Fruit fly (Drosophila melanogaster) whole organism, embryonic: ENCODE data around the gene Kmn2.

Experiments
- Adf1 ChIP-seq: fragments of 200-800 bp; sonication (Bioruptor generic); IDR thresholded peaks from 2 replicates; pipeline ENCODE4 v1.3.6; 2022; ENCODE audit warnings: missing biosample characterization, missing genetic modification characterization
- B-H1 ChIP-seq: fragments of 200-800 bp; sonication (Bioruptor generic); IDR thresholded peaks from 3 replicates; pipeline ENCODE4 v1.3.6; 2022; ENCODE audit warnings: missing biosample characterization, missing genetic modification characterization
- CG1024 ChIP-seq: fragments of 200-800 bp; sonication (Bioruptor generic); IDR thresholded peaks from 2 replicates; pipeline ENCODE4 v1.3.6; 2022; ENCODE audit warnings: missing biosample characterization, missing genetic modification characterization
- CG10274 ChIP-seq: fragments of 200-800 bp; sonication (Bioruptor generic); optimal IDR thresholded peaks from 3 replicates; lab custom pipeline; 2017; ENCODE audit warnings: missing biosample characterization, mild to moderate bottlenecking, missing genetic modification characterization
- CG10979 ChIP-seq: fragments of 200-800 bp; sonication (Bioruptor generic); optimal IDR thresholded peaks from 2 replicates; lab custom pipeline; 2018; ENCODE audit warnings: missing biosample characterization, mild to moderate bottlenecking, missing genetic modification characterization, moderate library complexity
- CG11504 ChIP-seq: fragments of 200-800 bp; sonication (Bioruptor generic); optimal IDR thresholded peaks from 3 replicates; lab custom pipeline; 2019; ENCODE audit warnings: missing biosample characterization, mild to moderate bottlenecking, missing genetic modification characterization, moderate library complexity
- CG11695 ChIP-seq: fragments of 200-800 bp; sonication (Bioruptor generic); IDR thresholded peaks from 3 replicates; pipeline ENCODE4 v1.3.6; 2022; ENCODE audit warnings: missing biosample characterization, missing genetic modification characterization
- CG12104 ChIP-seq: fragments of 200-800 bp; sonication (Bioruptor generic); optimal IDR thresholded peaks from 3 replicates; lab custom pipeline; 2016; ENCODE audit warnings: missing biosample characterization, missing genetic modification characterization
- CG12299 ChIP-seq: fragments of 200-800 bp; sonication (Bioruptor generic); optimal IDR thresholded peaks from 2 replicates; lab custom pipeline; 2018; ENCODE audit warnings: missing biosample characterization, mild to moderate bottlenecking, missing genetic modification characterization
- CG13894 ChIP-seq: fragments of 200-800 bp; sonication (Bioruptor generic); optimal IDR thresholded peaks from 3 replicates; lab custom pipeline; 2018; ENCODE audit warnings: missing biosample characterization, mild to moderate bottlenecking, missing genetic modification characterization, moderate library complexity
- CG17829 ChIP-seq: fragments of 200-800 bp; optimal IDR thresholded peaks from 2 replicates; lab custom pipeline; 2019; ENCODE audit warnings: missing biosample characterization, mild to moderate bottlenecking, missing genetic modification characterization, moderate library complexity
- CG18599 ChIP-seq: fragments of 200-800 bp; sonication (Bioruptor generic); optimal IDR thresholded peaks from 3 replicates; lab custom pipeline; 2017; ENCODE audit warnings: missing biosample characterization, missing genetic modification characterization, mild to moderate bottlenecking, moderate library complexity, missing genetic modification reagents
- CG2116 ChIP-seq: fragments of 200-800 bp; sonication (Bioruptor generic); optimal IDR thresholded peaks from 3 replicates; lab custom pipeline; 2018; ENCODE audit warnings: missing biosample characterization, mild to moderate bottlenecking, missing genetic modification characterization
- CG2199 ChIP-seq: fragments of 200-800 bp; sonication (Bioruptor generic); IDR thresholded peaks from 3 replicates; pipeline ENCODE4 v1.3.6; 2022; ENCODE audit warnings: missing biosample characterization, missing genetic modification characterization
- CG2678 ChIP-seq: fragments of 200-800 bp; sonication (Bioruptor generic); optimal IDR thresholded peaks from 3 replicates; lab custom pipeline; 2019; ENCODE audit warnings: missing biosample characterization, mild to moderate bottlenecking, missing genetic modification characterization, moderate library complexity
- CG31441 ChIP-seq: fragments of 200-800 bp; sonication (Bioruptor generic); IDR thresholded peaks from 2 replicates; pipeline ENCODE4 v1.3.6; 2022; ENCODE audit warnings: missing biosample characterization, missing genetic modification characterization
- CG3726 ChIP-seq: fragments of 200-800 bp; sonication (Bioruptor generic); IDR thresholded peaks from 3 replicates; pipeline ENCODE4, ENCODE4 v1.3.6; 2022; ENCODE audit warnings: missing biosample characterization, missing genetic modification characterization
- CG4360 ChIP-seq: fragments of 200-800 bp; sonication (Bioruptor generic); IDR thresholded peaks from 2 replicates; pipeline ENCODE4 v1.3.6; 2022; ENCODE audit warnings: missing biosample characterization, missing genetic modification characterization
- CG4424 ChIP-seq: fragments of 200-800 bp; sonication (Bioruptor generic); optimal IDR thresholded peaks from 3 replicates; lab custom pipeline; 2016; ENCODE audit warnings: missing biosample characterization, missing genetic modification characterization
- CG4730 ChIP-seq: fragments of 200-800 bp; sonication (Bioruptor generic); IDR thresholded peaks from 2 replicates; pipeline ENCODE4 v1.3.6; 2022; ENCODE audit warnings: missing biosample characterization, missing genetic modification characterization
- CG5245 ChIP-seq: fragments of 200-800 bp; sonication (Bioruptor generic); optimal IDR thresholded peaks from 3 replicates; lab custom pipeline; 2016; ENCODE audit warnings: missing biosample characterization, missing genetic modification characterization
- CG8281 ChIP-seq: fragments of 200-800 bp; sonication (Bioruptor generic); optimal IDR thresholded peaks from 2 replicates; lab custom pipeline; 2018; ENCODE audit warnings: missing biosample characterization, mild to moderate bottlenecking, missing genetic modification characterization, moderate library complexity
- CG8765 ChIP-seq: fragments of 200-800 bp; sonication (Bioruptor generic); IDR thresholded peaks from 2 replicates; pipeline ENCODE4 v1.3.6; 2022; ENCODE audit warnings: missing biosample characterization, missing genetic modification characterization
- CG8944 ChIP-seq: fragments of 200-800 bp; sonication (Bioruptor generic); optimal IDR thresholded peaks from 3 replicates; lab custom pipeline; 2016; ENCODE audit warnings: missing biosample characterization, missing genetic modification characterization
- CG9609 ChIP-seq: fragments of 200-800 bp; sonication (Bioruptor generic); optimal IDR thresholded peaks from 3 replicates; lab custom pipeline; 2016; ENCODE audit warnings: missing biosample characterization, missing genetic modification characterization
- CTCF ChIP-seq: fragments of 200-800 bp; sonication (Bioruptor generic); optimal IDR thresholded peaks from 2 replicates; lab custom pipeline; 2017; ENCODE audit warnings: missing biosample characterization, mild to moderate bottlenecking, missing genetic modification characterization, moderate library complexity
- Dip2 ChIP-seq: fragments of 200-800 bp; sonication (Bioruptor generic); IDR thresholded peaks from 2 replicates; pipeline ENCODE4 v1.3.6; 2022; ENCODE audit warnings: missing biosample characterization, missing genetic modification characterization
- GATAe ChIP-seq: fragments of 200-800 bp; sonication (Bioruptor generic); conservative IDR thresholded peaks from 2 replicates; pipeline ENCODE4 v1.3.6; 2022; ENCODE audit warnings: missing biosample characterization, missing genetic modification characterization
- H15 ChIP-seq: fragments of 200-800 bp; sonication (Bioruptor generic); IDR thresholded peaks from 3 replicates; pipeline ENCODE4 v1.3.6; 2022; ENCODE audit warnings: missing biosample characterization, missing genetic modification characterization
- Hr39 ChIP-seq: fragments of >200 bp; optimal IDR thresholded peaks from 2 replicates; lab custom pipeline; 2017
- Hsf ChIP-seq: fragments of 200-800 bp; sonication (Bioruptor generic); optimal IDR thresholded peaks from 3 replicates; lab custom pipeline; 2016; ENCODE audit warnings: missing biosample characterization, missing genetic modification characterization
- Med ChIP-seq: fragments of 200-800 bp; sonication (Bioruptor generic); peaks from one replicate; lab custom pipeline; 2016; ENCODE audit warnings: missing biosample characterization, missing genetic modification characterization, mild to moderate bottlenecking, inconsistent platforms, moderate library complexity
- NC2β ChIP-seq: fragments of 200-800 bp; sonication (Bioruptor generic); optimal IDR thresholded peaks from 2 replicates; lab custom pipeline; 2016; ENCODE audit warnings: missing biosample characterization, missing genetic modification characterization
- Neu2 ChIP-seq: fragments of 200-800 bp; sonication (Bioruptor generic); optimal IDR thresholded peaks from 3 replicates; lab custom pipeline; 2016; ENCODE audit warnings: missing biosample characterization, missing genetic modification characterization, borderline replicate concordance
- Oaz ChIP-seq: fragments of 200-800 bp; sonication (Bioruptor generic); IDR thresholded peaks from 2 replicates; pipeline ENCODE4 v1.3.6; 2022; ENCODE audit warnings: missing biosample characterization, missing genetic modification characterization
- Ptx1 ChIP-seq: fragments of 200-800 bp; sonication (Bioruptor generic); IDR thresholded peaks from 2 replicates; pipeline ENCODE4 v1.3.6; 2022; ENCODE audit warnings: missing biosample characterization, missing genetic modification characterization
- Taf1 ChIP-seq: fragments of 200-800 bp; sonication (Bioruptor generic); IDR thresholded peaks from 2 replicates; pipeline ENCODE4 v1.3.6; 2022; ENCODE audit warnings: missing biosample characterization, missing genetic modification characterization
- Usf ChIP-seq: fragments of 200-800 bp; sonication (Bioruptor generic); optimal IDR thresholded peaks from 2 replicates; lab custom pipeline; 2017; ENCODE audit warnings: missing genotype, missing biosample characterization, missing genetic modification characterization
- abd-A ChIP-seq: fragments of 200-800 bp; sonication (Bioruptor generic); optimal IDR thresholded peaks from 3 replicates; lab custom pipeline; 2019; ENCODE audit warnings: missing biosample characterization, mild to moderate bottlenecking, missing genetic modification characterization, moderate library complexity
- ato ChIP-seq: fragments of 200-800 bp; sonication (Bioruptor generic); IDR thresholded peaks from 2 replicates; pipeline ENCODE4 v1.3.6; 2022; ENCODE audit warnings: missing biosample characterization, missing genetic modification characterization; ENCODE audit not compliant: partially characterized antibody
- cas ChIP-seq: fragments of 200-800 bp; sonication (Bioruptor generic); IDR thresholded peaks from 2 replicates; pipeline ENCODE4 v1.3.6; 2022; ENCODE audit warnings: missing biosample characterization, missing genetic modification characterization
- caup ChIP-seq: fragments of 200-800 bp; sonication (Bioruptor generic); optimal IDR thresholded peaks from 3 replicates; lab custom pipeline; 2017; ENCODE audit warnings: missing biosample characterization, mild to moderate bottlenecking, missing genetic modification characterization, moderate library complexity; ENCODE audit not compliant: severe bottlenecking
- chinmo ChIP-seq: fragments of 200-800 bp; sonication (Bioruptor generic); IDR thresholded peaks from 4 replicates; pipeline ENCODE4 v1.3.6; 2022; ENCODE audit warnings: missing biosample characterization, missing genetic modification characterization; ENCODE audit not compliant: partially characterized antibody
- crc ChIP-seq: fragments of 200-800 bp; sonication (Bioruptor generic); optimal IDR thresholded peaks from 2 replicates; lab custom pipeline; 2016; ENCODE audit warnings: missing biosample characterization, missing genetic modification characterization
- h ChIP-seq: fragments of >200 bp; optimal IDR thresholded peaks from 2 replicates; lab custom pipeline; 2017
- ken ChIP-seq: fragments of 200-800 bp; sonication (Bioruptor generic); IDR thresholded peaks from 3 replicates; pipeline ENCODE4 v1.3.6; 2022; ENCODE audit warnings: missing biosample characterization, missing genetic modification characterization
- mld ChIP-seq: fragments of 200-800 bp; sonication (Bioruptor generic); IDR thresholded peaks from 3 replicates; pipeline ENCODE4 v1.3.6; 2022; ENCODE audit warnings: missing biosample characterization, missing genetic modification characterization; ENCODE audit not compliant: partially characterized antibody
- p53 ChIP-seq: fragments of 200-800 bp; sonication (Bioruptor generic); optimal IDR thresholded peaks from 2 replicates; lab custom pipeline; 2016; ENCODE audit warnings: missing biosample characterization, missing genetic modification characterization
- ranshi ChIP-seq: fragments of 200-800 bp; sonication (Bioruptor generic); IDR thresholded peaks from 2 replicates; pipeline ENCODE4 v1.3.6; 2022; ENCODE audit warnings: missing biosample characterization, missing genetic modification characterization
- sd ChIP-seq: fragments of 200-800 bp; sonication (Bioruptor generic); optimal IDR thresholded peaks from 3 replicates; lab custom pipeline; 2018; ENCODE audit warnings: missing biosample characterization, mild to moderate bottlenecking, missing genetic modification characterization, moderate library complexity
- seq ChIP-seq: fragments of 200-800 bp; sonication (Bioruptor generic); IDR thresholded peaks from 2 replicates; pipeline ENCODE4 v1.3.6; 2022; ENCODE audit warnings: missing biosample characterization, missing genetic modification characterization
- sug ChIP-seq: fragments of 200-800 bp; optimal IDR thresholded peaks from 2 replicates; lab custom pipeline; 2019; ENCODE audit warnings: missing biosample characterization, mild to moderate bottlenecking, missing genetic modification characterization, moderate library complexity
- usp ChIP-seq: fragments of >200 bp; optimal IDR thresholded peaks from 2 replicates; lab custom pipeline; 2017; ENCODE audit warnings: missing biosample characterization, missing genetic modification characterization

Kmn2 gene

dm6 chr3R:8032923-8033478, 31.9 kb upstream of the Kmn2 start, which contains the start of the genes CG11035 and unc-45 (continued):
- TF ChIP-seq CG4730 (GFP tag; lab: Robert Waterston, UW) (no peak), abd-A (no peak), sug (tag; lab: Kevin White, UChicago) (peak; percentile 62), Neu2 (GFP tag; lab: Kevin White, UChicago) (no peak), CG3726 (GFP tag; lab: Robert Waterston, UW) (no peak), CG17829 (tag; lab: Kevin White, UChicago) (peak; percentile 64), CG8765 (GFP tag; lab: Robert Waterston, UW) (no peak), CG4424 (peak; percentile 33), CG13894 (tag; lab: Kevin White, UChicago) (no peak), chinmo (GFP tag; lab: Robert Waterston, UW) (0 out of 4 replicates have a peak, but pooled peaks have one; percentile 75), Dip2 (GFP tag; lab: Robert Waterston, UW) (no peak), Hsf (GFP tag; lab: Kevin White, UChicago) (no peak), GATAe (GFP tag; lab: Robert Waterston, UW) (no peak), CG12104 (GFP tag; lab: Kevin White, UChicago) (peak; percentile 19), H15 (GFP tag; lab: Robert Waterston, UW) (no peak), CG2116 (GFP tag; lab: Kevin White, UChicago) (peak; percentile 75), CG8944 (no peak), ranshi (GFP tag; lab: Robert Waterston, UW) (no peak), CG8281 (tag; lab: Kevin White, UChicago) (no peak), CG31441 (peak; percentile 60), Taf1 (no peak), caup (GFP tag; lab: Kevin White, UChicago) (no peak), CG10979 (tag; lab: Kevin White, UChicago) (no peak), sd (tag; lab: Kevin White, UChicago) (no peak), NC2β (GFP tag; lab: Kevin White, UChicago) (peak; percentile 11), CG2199 (GFP tag; lab: Robert Waterston, UW) (no peak), CG9609 (GFP tag; lab: Kevin White, UChicago) (no peak), CG18599 (GFP tag; lab: Kevin White, UChicago) (no peak), Oaz (GFP tag; lab: Robert Waterston, UW) (no peak), Adf1 (GFP tag; lab: Robert Waterston, UW) (no peak), CG11695 (GFP tag; lab: Robert Waterston, UW) (0 out of 3 replicates have a peak, but pooled peaks have one; percentile 19), Usf (GFP tag; lab: Kevin White, UChicago) (no peak), mld (GFP tag; lab: Robert Waterston, UW) (0 out of 3 replicates have a peak, but pooled peaks have one; percentile 56), usp (no peak), CG10274 (GFP tag; lab: Kevin White, UChicago) (no peak), seq (GFP tag; lab: Robert Waterston, UW) (no peak), CG2678 (tag; lab: Kevin White, UChicago) (no peak), Ptx1 (peak; percentile 59), CG11504 (tag; lab: Kevin White, UChicago) (peak; percentile 61), ken (GFP tag; lab: Robert Waterston, UW) (no peak), Med (GFP tag; lab: Kevin White, UChicago) (peak; percentile 50), CTCF (GFP tag; lab: Kevin White, UChicago) (no peak), Hr39 (no peak), CG1024 (GFP tag; lab: Robert Waterston, UW) (no peak), ato (no peak), CG5245 (GFP tag; lab: Kevin White, UChicago) (no peak), h (lab: Kevin White, UChicago) (no peak), B-H1 (GFP tag; lab: Robert Waterston, UW) (no peak), p53 (GFP tag; lab: Kevin White, UChicago) (no peak), CG4360 (GFP tag; lab: Robert Waterston, UW) (no peak), CG12299 (no peak), cas (GFP tag; lab: Robert Waterston, UW) (peak; percentile 50; the same call in 1 of the 2 replicates), crc (GFP tag; lab: Kevin White, UChicago) (peak; percentile 16)
